Worm (Caenorhabditis elegans) whole organism, L4/young adult: Measurements from ENCODE around the gene T14G11.1.

Source experiments
- W03F9.2 ChIP-seq: fragments of 150-350 bp; optimal IDR thresholded peaks from 2 replicates; lab custom pipeline; 2014; ENCODE audit warnings: missing biosample characterization, missing genetic modification characterization
- dao-5 ChIP-seq: sonication (generic microtip); optimal IDR thresholded peaks from 2 replicates; lab custom pipeline; 2016; ENCODE audit warnings: missing genotype, missing genetic modification characterization, moderate library complexity, missing compliant biosample characterization
- him-1 ChIP-seq: sonication (generic microtip); optimal IDR thresholded peaks from 2 replicates; lab custom pipeline; 2016; ENCODE audit warnings: missing genotype, missing genetic modification reagents, missing genetic modification characterization, missing compliant biosample characterization

- TF ChIP-seq him-1 (no peak), W03F9.2 (tag; lab: Kevin White, UChicago) (no peak), dao-5 (tag; lab: Kevin White, UChicago) (no peak)
These were observed 17.1 kb downstream of the T14G11.1 start, which contains the start of gene igcm-3 for ce11 chrX:2705809-2706378.
